Worm (Caenorhabditis elegans) whole organism, young adult: ENCODE data around the gene arf-1.

Source experiments
- B0261.1 ChIP-seq: sonication (generic microtip); optimal IDR thresholded peaks from 2 replicates; lab custom pipeline; 2016; ENCODE audit warnings: mild to moderate bottlenecking, missing genetic modification characterization, moderate library complexity, missing compliant biosample characterization
- B0336.3 ChIP-seq: fragments of 200-800 bp; sonication (Bioruptor generic); IDR thresholded peaks from 2 replicates; pipeline ENCODE4 v1.3.6; 2022; ENCODE audit warnings: missing genetic modification characterization, missing compliant biosample characterization
- C06A6.2 ChIP-seq: fragments of 200-800 bp; sonication (Bioruptor generic); conservative IDR thresholded peaks from 2 replicates; pipeline ENCODE4 v1.3.6; 2022; ENCODE audit warnings: missing genetic modification characterization, missing compliant biosample characterization
- F22D6.2 ChIP-seq: sonication (generic microtip); optimal IDR thresholded peaks from 2 replicates; lab custom pipeline; 2016; ENCODE audit warnings: mild to moderate bottlenecking, missing genetic modification characterization, missing compliant biosample characterization
- F23B12.7 ChIP-seq: sonication (generic microtip); optimal IDR thresholded peaks from 2 replicates; lab custom pipeline; 2017; ENCODE audit warnings: missing genetic modification characterization, mild to moderate bottlenecking, missing compliant biosample characterization, antibody characterized with exemption, moderate library complexity; ENCODE audit not compliant: insufficient read depth
- F39B2.1 ChIP-seq: fragments of 200-800 bp; sonication (Bioruptor generic); IDR thresholded peaks from 2 replicates; pipeline ENCODE4 v1.3.6; 2022; ENCODE audit warnings: missing genetic modification reagents, missing genetic modification characterization, missing compliant biosample characterization
- F49E8.2 ChIP-seq: sonication (generic microtip); optimal IDR thresholded peaks from 3 replicates; lab custom pipeline; 2017; ENCODE audit warnings: missing genetic modification characterization, mild to moderate bottlenecking, missing compliant biosample characterization, antibody characterized with exemption, moderate library complexity; ENCODE audit not compliant: insufficient read depth
- F55B11.4 ChIP-seq: sonication (generic microtip); optimal IDR thresholded peaks from 2 replicates; lab custom pipeline; 2016; ENCODE audit warnings: missing compliant biosample characterization, missing genetic modification characterization, borderline replicate concordance; ENCODE audit not compliant: insufficient read depth
- F57C9.4 ChIP-seq: sonication (generic microtip); optimal IDR thresholded peaks from 2 replicates; lab custom pipeline; 2017; ENCODE audit warnings: mild to moderate bottlenecking, missing genetic modification characterization, missing compliant biosample characterization
- T26A5.8 ChIP-seq: sonication (generic microtip); optimal IDR thresholded peaks from 2 replicates; lab custom pipeline; 2016; ENCODE audit warnings: missing genetic modification characterization, missing compliant biosample characterization
- Y53F4B.3 ChIP-seq: fragments of 200-800 bp; sonication (Bioruptor generic); IDR thresholded peaks from 2 replicates; pipeline ENCODE4 v1.3.6; 2022; ENCODE audit warnings: missing genetic modification reagents, missing genetic modification characterization, missing compliant biosample characterization
- Y95B8A.8 ChIP-seq: fragments of 200-800 bp; sonication (Bioruptor generic); IDR thresholded peaks from 2 replicates; pipeline ENCODE4 v1.3.6; 2022; ENCODE audit warnings: missing genetic modification reagents, missing genetic modification characterization, missing compliant biosample characterization
- ama-1 ChIP-seq, 3 experiments: fragments of 150-350 bp in 1 of 3; sonication (generic microtip) in 2 of 3; optimal IDR thresholded peaks; 2 replicates each; lab custom pipeline; 2014 to 2018; ENCODE audit warnings: missing biosample characterization in 2 of 3, missing genetic modification characterization in 2 of 3, missing genetic modification reagents in 2 of 3
- aptf-2 ChIP-seq: fragments of 200-800 bp; sonication (Bioruptor generic); conservative IDR thresholded peaks from 2 replicates; pipeline ENCODE4 v1.3.6; 2022; ENCODE audit warnings: missing genetic modification reagents, missing genetic modification characterization, missing compliant biosample characterization
- attf-6 ChIP-seq: fragments of 200-800 bp; sonication (Bioruptor generic); IDR thresholded peaks from 2 replicates; pipeline ENCODE4 v1.3.6; 2022; ENCODE audit warnings: missing genetic modification reagents, missing genetic modification characterization, missing compliant biosample characterization
- bed-1 ChIP-seq: fragments of 200-800 bp; sonication (Bioruptor generic); IDR thresholded peaks from 2 replicates; pipeline ENCODE4 v1.3.6; 2022; ENCODE audit warnings: missing genetic modification reagents, missing genetic modification characterization, missing compliant biosample characterization
- bed-2 ChIP-seq: fragments of 200-800 bp; sonication (Bioruptor generic); IDR thresholded peaks from 2 replicates; pipeline ENCODE4 v1.3.6; 2022; ENCODE audit warnings: missing genetic modification reagents, missing genetic modification characterization, missing compliant biosample characterization
- ceh-40 ChIP-seq: fragments of 200-800 bp; sonication (Bioruptor generic); IDR thresholded peaks from 2 replicates; pipeline ENCODE4 v1.3.6; 2022; ENCODE audit warnings: missing genetic modification characterization, missing compliant biosample characterization
- ceh-91 ChIP-seq: fragments of 200-800 bp; sonication (Bioruptor generic); IDR thresholded peaks from 2 replicates; pipeline ENCODE4 v1.3.6; 2022; ENCODE audit warnings: missing genetic modification reagents, missing genetic modification characterization, missing compliant biosample characterization
- die-1 ChIP-seq: sonication (generic microtip); optimal IDR thresholded peaks from 2 replicates; lab custom pipeline; 2016; ENCODE audit warnings: missing genotype, mild to moderate bottlenecking, missing genetic modification characterization, missing compliant biosample characterization
- dox-1 ChIP-seq: fragments of 200-800 bp; sonication (Bioruptor generic); IDR thresholded peaks from 2 replicates; pipeline ENCODE4 v1.3.6; 2022; ENCODE audit warnings: missing genetic modification reagents, missing genetic modification characterization, missing compliant biosample characterization
- dpff-1 ChIP-seq: sonication (generic microtip); optimal IDR thresholded peaks from 2 replicates; lab custom pipeline; 2017; ENCODE audit warnings: mild to moderate bottlenecking, missing genetic modification characterization, missing compliant biosample characterization
- dpl-1 ChIP-seq: fragments of 150-350 bp; optimal IDR thresholded peaks from 2 replicates; lab custom pipeline; 2014; ENCODE audit warnings: missing biosample characterization, missing genetic modification reagents, missing genetic modification characterization
- egl-44 ChIP-seq: fragments of 200-800 bp; sonication (Bioruptor generic); IDR thresholded peaks from 2 replicates; pipeline ENCODE4 v1.3.6; 2022; ENCODE audit warnings: missing genetic modification reagents, missing genetic modification characterization, missing compliant biosample characterization
- ekl-4 ChIP-seq: fragments of 200-800 bp; sonication (Bioruptor generic); IDR thresholded peaks from 2 replicates; pipeline ENCODE4 v1.3.6; 2022; ENCODE audit warnings: missing genetic modification reagents, missing genetic modification characterization, missing compliant biosample characterization
- fkh-3 ChIP-seq: sonication (generic microtip); optimal IDR thresholded peaks from 2 replicates; lab custom pipeline; 2016; ENCODE audit warnings: mild to moderate bottlenecking, missing genetic modification characterization, missing compliant biosample characterization
- gei-17 ChIP-seq: fragments of 200-800 bp; sonication (Bioruptor generic); optimal IDR thresholded peaks from 2 replicates; lab custom pipeline; 2018; ENCODE audit warnings: mild to moderate bottlenecking, missing genetic modification characterization, missing compliant biosample characterization
- hlh-12 ChIP-seq: sonication (generic microtip); optimal IDR thresholded peaks from 2 replicates; lab custom pipeline; 2016; ENCODE audit warnings: missing genetic modification characterization, missing compliant biosample characterization
- hmg-20 ChIP-seq: fragments of 200-800 bp; sonication (Bioruptor generic); IDR thresholded peaks from 2 replicates; pipeline ENCODE4 v1.3.6; 2022; ENCODE audit warnings: missing genetic modification reagents, missing genetic modification characterization, missing compliant biosample characterization
- hsf-1 ChIP-seq: fragments of 200-800 bp; sonication (Bioruptor generic); IDR thresholded peaks from 2 replicates; pipeline ENCODE4 v1.3.6; 2022; ENCODE audit warnings: missing genetic modification reagents, missing genetic modification characterization, missing compliant biosample characterization
- lag-1 ChIP-seq: fragments of 200-800 bp; sonication (Bioruptor generic); IDR thresholded peaks from 2 replicates; pipeline ENCODE4 v1.3.6; 2022; ENCODE audit warnings: missing genetic modification reagents, missing genetic modification characterization, missing compliant biosample characterization
- let-607 ChIP-seq, 2 experiments: fragments of 200-800 bp in 1 of 2; sonication (Bioruptor generic) in 1 of 2; sonication (generic microtip) in 1 of 2; optimal IDR thresholded peaks; 2 replicates each; lab custom pipeline; 2016 to 2018; ENCODE audit warnings: mild to moderate bottlenecking in 2 of 2, missing compliant biosample characterization in 2 of 2, missing genetic modification characterization in 2 of 2, moderate library complexity in 2 of 2, missing genotype in 1 of 2
- lin-35 ChIP-seq, 3 experiments: fragments of 150-350 bp in 2 of 3; sonication (generic microtip) in 1 of 3; optimal IDR thresholded peaks; 2 replicates each; lab custom pipeline; 2014 to 2018; ENCODE audit warnings: missing biosample characterization in 3 of 3, missing genetic modification characterization in 3 of 3, missing genetic modification reagents in 3 of 3
- lir-1 ChIP-seq: fragments of 200-800 bp; sonication (Bioruptor generic); conservative IDR thresholded peaks from 2 replicates; pipeline ENCODE4 v1.3.6; 2022; ENCODE audit warnings: missing genetic modification reagents, missing genetic modification characterization, missing compliant biosample characterization
- madf-10 ChIP-seq: sonication (generic microtip); optimal IDR thresholded peaks from 2 replicates; lab custom pipeline; 2016; ENCODE audit warnings: mild to moderate bottlenecking, missing genetic modification characterization, missing compliant biosample characterization
- mes-4 ChIP-seq: sonication (generic microtip); optimal IDR thresholded peaks from 2 replicates; lab custom pipeline; 2016; ENCODE audit warnings: missing genotype, missing genetic modification characterization, missing compliant biosample characterization
- mxl-1 ChIP-seq: sonication (generic microtip); optimal IDR thresholded peaks from 2 replicates; lab custom pipeline; 2016; ENCODE audit warnings: missing genetic modification characterization, missing compliant biosample characterization
- nfya-1 ChIP-seq: sonication (generic microtip); optimal IDR thresholded peaks from 2 replicates; lab custom pipeline; 2017; ENCODE audit warnings: antibody characterized with exemption, missing compliant biosample characterization, missing genetic modification characterization, borderline replicate concordance; ENCODE audit not compliant: insufficient read depth
- nfyb-1 ChIP-seq: fragments of 200-800 bp; sonication (Bioruptor generic); IDR thresholded peaks from 2 replicates; pipeline ENCODE4 v1.3.6; 2022; ENCODE audit warnings: missing genetic modification reagents, missing genetic modification characterization, missing compliant biosample characterization
- pbrm-1 ChIP-seq: fragments of 200-800 bp; sonication (Bioruptor generic); IDR thresholded peaks from 2 replicates; pipeline ENCODE4 v1.3.6; 2022; ENCODE audit warnings: missing genetic modification reagents, missing genetic modification characterization, missing compliant biosample characterization
- pha-4 ChIP-seq: fragments of 150-350 bp; sonication (generic microtip); optimal IDR thresholded peaks from 2 replicates; lab custom pipeline; 2014; ENCODE audit warnings: missing biosample characterization, missing genetic modification reagents, missing genetic modification characterization
- rpc-1 ChIP-seq, 2 experiments: fragments of 150-350 bp in 1 of 2; sonication (generic microtip) in 1 of 2; optimal IDR thresholded peaks; 2 replicates each; lab custom pipeline; 2014 to 2018; ENCODE audit warnings: missing biosample characterization in 1 of 2, missing genetic modification characterization in 1 of 2, missing genetic modification reagents in 1 of 2, missing genotype in 1 of 2
- snpc-4 ChIP-seq, 5 experiments: fragments of 150-350 bp in 1 of 5; sonication (generic microtip) in 4 of 5; optimal IDR thresholded peaks; 2 replicates each; lab custom pipeline; 2014 to 2018; ENCODE audit warnings: missing genetic modification characterization in 5 of 5, missing biosample characterization in 3 of 5, antibody characterized with exemption in 2 of 5, mild to moderate bottlenecking in 2 of 5, missing compliant biosample characterization in 2 of 5, missing genotype in 2 of 5, moderate library complexity in 2 of 5, missing genetic modification reagents in 1 of 5
- tbp1 ChIP-seq: fragments of 200-800 bp; sonication (Bioruptor generic); optimal IDR thresholded peaks from 2 replicates; lab custom pipeline; 2018; ENCODE audit warnings: mild to moderate bottlenecking, missing genetic modification characterization, missing compliant biosample characterization
- unc-62 ChIP-seq: fragments of 150-350 bp; optimal IDR thresholded peaks from 2 replicates; lab custom pipeline; 2014; ENCODE audit warnings: missing biosample characterization, missing genetic modification reagents, missing genetic modification characterization
- xnd-1 ChIP-seq: sonication (generic microtip); optimal IDR thresholded peaks from 2 replicates; lab custom pipeline; 2016; ENCODE audit warnings: missing genotype, missing genetic modification reagents, missing genetic modification characterization, missing compliant biosample characterization
- ztf-25 ChIP-seq: fragments of 200-800 bp; sonication (Bioruptor generic); IDR thresholded peaks from 2 replicates; pipeline ENCODE4 v1.3.6; 2022; ENCODE audit warnings: missing genetic modification reagents, missing genetic modification characterization, missing compliant biosample characterization

Gene arf-1

DNA sequence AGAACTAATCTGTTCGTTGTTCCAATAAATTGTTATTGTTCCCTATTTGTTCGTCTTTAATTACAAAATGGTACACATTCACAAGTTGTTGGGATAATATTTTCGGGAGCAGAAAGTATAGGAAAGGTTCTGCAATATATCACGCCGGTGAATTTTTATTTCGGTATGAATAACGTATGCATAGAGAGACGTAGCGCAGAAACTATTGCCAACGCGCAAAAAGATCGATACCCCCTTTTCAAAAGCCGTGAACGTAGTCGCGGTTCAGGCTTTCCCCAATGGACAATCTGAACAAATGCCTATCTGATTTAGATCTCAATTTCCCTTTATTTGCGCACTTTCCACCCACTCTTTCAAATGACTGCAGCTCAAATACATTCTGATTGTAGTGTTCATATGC is 34.5 kb upstream of the arf-1 start, which contains the start of gene pst-2:
TSS of gene pst-2 (plus strand) at position 293 of the 400 bp plus-strand sequence.
- no peak for TF ChIP-seq madf-10 (tag; lab: Kevin White, UChicago)
- TF ChIP-seq dpff-1 (tag; lab: Kevin White, UChicago) = no peak
- TF ChIP-seq gei-17 (GFP tag; lab: Kevin White, UChicago) = no peak
- TF ChIP-seq T26A5.8 (tag; lab: Kevin White, UChicago) = no peak
- no peak for TF ChIP-seq C06A6.2
- TF ChIP-seq dpl-1 = no peak
- no peak for TF ChIP-seq dox-1 (GFP tag; lab: Robert Waterston, UW)
- TF ChIP-seq mxl-1 (tag; lab: Kevin White, UChicago) = no peak
- 0 out of 2 replicates have a peak, but pooled peaks have one; percentile 25 for TF ChIP-seq ekl-4 (GFP tag; lab: Robert Waterston, UW)
- TF ChIP-seq xnd-1 = peak; percentile 3
- peak; percentile 12; the same call in 1 of the 2 replicates for TF ChIP-seq ztf-25
- no peak for TF ChIP-seq unc-62 (GFP tag; lab: Kevin White, UChicago)
- TF ChIP-seq mes-4 (tag; lab: Kevin White, UChicago) = no peak
- TF ChIP-seq pha-4 (tag; lab: Kevin White, UChicago) = no peak
- peak; percentile 43; the same call in 1 of the 2 replicates for TF ChIP-seq pbrm-1
- TF ChIP-seq lin-35 (GFP tag; optimal IDR thresholded peaks at IDR 0.05; lab: Kevin White, UChicago) = no peak
- TF ChIP-seq ceh-40 (GFP tag; lab: Robert Waterston, UW) = no peak
- TF ChIP-seq lir-1 = no peak
- no peak for TF ChIP-seq ama-1 (optimal IDR thresholded peaks at IDR 0.05; lab: Kevin White, UChicago)
- peak in 1 of 2 experiments; percentile 37 for TF ChIP-seq ama-1 (GFP tag; optimal IDR thresholded peaks at IDR 0.05; lab: Kevin White, UChicago)
- TF ChIP-seq B0336.3 (GFP tag; lab: Robert Waterston, UW) = peak; percentile 14; the same call in 1 of the 2 replicates
- TF ChIP-seq fkh-3 (tag; lab: Kevin White, UChicago) = no peak
- no peak for TF ChIP-seq hmg-20 (GFP tag; lab: Robert Waterston, UW)
- TF ChIP-seq attf-6 (GFP tag; lab: Robert Waterston, UW) = peak; percentile 37; the same call in 1 of the 2 replicates
- no peak for TF ChIP-seq bed-1 (GFP tag; lab: Robert Waterston, UW)
- no peak for TF ChIP-seq nfya-1
- TF ChIP-seq die-1 (tag; lab: Kevin White, UChicago) = no peak
- no peak for TF ChIP-seq aptf-2
- TF ChIP-seq hlh-12 (tag; lab: Kevin White, UChicago) = no peak
- no peak for TF ChIP-seq F23B12.7
- no peak for TF ChIP-seq F57C9.4 (tag; lab: Kevin White, UChicago)
- 0 out of 2 replicates have a peak, but pooled peaks have one; percentile 13 for TF ChIP-seq egl-44 (GFP tag; lab: Robert Waterston, UW)
- no peak for TF ChIP-seq let-607 (tag; optimal IDR thresholded peaks at IDR 0.05; lab: Kevin White, UChicago)
- TF ChIP-seq Y95B8A.8 (GFP tag; lab: Robert Waterston, UW) = 0 out of 2 replicates have a peak, but pooled peaks have one; percentile 6
- TF ChIP-seq F22D6.2 = no peak
- no peak for TF ChIP-seq B0261.1 (tag; lab: Kevin White, UChicago)
- peak; percentile 64; the same call in 1 of the 2 replicates for TF ChIP-seq hsf-1 (GFP tag; lab: Robert Waterston, UW)
- no peak for TF ChIP-seq bed-2 (GFP tag; lab: Robert Waterston, UW)
- TF ChIP-seq snpc-4 (GFP tag; optimal IDR thresholded peaks at IDR 0.05; lab: Kevin White, UChicago) = no peak
- no peak for TF ChIP-seq snpc-4 (tag; optimal IDR thresholded peaks at IDR 0.05; lab: Kevin White, UChicago)
- no peak for TF ChIP-seq Y53F4B.3 (GFP tag; lab: Robert Waterston, UW)
- no peak for TF ChIP-seq ceh-91
- TF ChIP-seq nfyb-1 = no peak; the same call in 1 of the 2 replicates
- peak; percentile 90 for TF ChIP-seq F49E8.2
- no peak for TF ChIP-seq F39B2.1 (GFP tag; lab: Robert Waterston, UW)
- no peak for TF ChIP-seq F55B11.4
- TF ChIP-seq tbp1 (GFP tag; lab: Kevin White, UChicago) = no peak
- TF ChIP-seq rpc-1 (optimal IDR thresholded peaks at IDR 0.05; lab: Kevin White, UChicago) = no peak
- no peak for TF ChIP-seq rpc-1 (tag; optimal IDR thresholded peaks at IDR 0.05; lab: Kevin White, UChicago)
- no peak for TF ChIP-seq lag-1 (GFP tag; lab: Robert Waterston, UW)
